Worm (Caenorhabditis elegans): ENCODE measurements around the gene mel-11.

Gene mel-11

DNA sequence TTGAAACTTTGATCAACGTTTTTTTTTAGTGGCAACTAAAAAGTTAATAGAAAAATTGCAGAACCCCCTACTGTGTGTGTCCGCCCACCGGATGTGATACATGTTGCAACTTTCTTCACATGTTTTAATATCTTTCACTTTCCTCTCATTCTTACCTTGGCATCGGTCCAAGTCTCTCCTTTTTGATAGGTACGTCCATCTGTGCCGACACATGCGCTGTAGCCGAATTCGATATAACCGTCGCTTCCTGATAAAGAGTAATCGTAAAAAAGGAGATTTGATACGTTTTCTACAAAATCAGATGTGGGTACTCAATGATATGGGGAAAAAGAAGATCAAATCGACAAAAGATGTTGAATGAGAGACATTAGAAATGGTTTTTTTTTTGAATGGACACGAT, 13.2 kb upstream of the mel-11 start:
- no peak for TF ChIP-seq lsy-2 (tag; optimal IDR thresholded peaks at IDR 0.05)
- peak; percentile 37 for TF ChIP-seq blmp-1 (tag; optimal IDR thresholded peaks at IDR 0.05; ENCODE audit: insufficient read depth)
- TF ChIP-seq sem-4 (tag; optimal IDR thresholded peaks at IDR 0.05) = no peak
- TF ChIP-seq sma-9 (GFP tag; optimal IDR thresholded peaks at IDR 0.05) = peak; percentile 45
- no peak for TF ChIP-seq sma-9 (tag; optimal IDR thresholded peaks at IDR 0.05)

DNA sequence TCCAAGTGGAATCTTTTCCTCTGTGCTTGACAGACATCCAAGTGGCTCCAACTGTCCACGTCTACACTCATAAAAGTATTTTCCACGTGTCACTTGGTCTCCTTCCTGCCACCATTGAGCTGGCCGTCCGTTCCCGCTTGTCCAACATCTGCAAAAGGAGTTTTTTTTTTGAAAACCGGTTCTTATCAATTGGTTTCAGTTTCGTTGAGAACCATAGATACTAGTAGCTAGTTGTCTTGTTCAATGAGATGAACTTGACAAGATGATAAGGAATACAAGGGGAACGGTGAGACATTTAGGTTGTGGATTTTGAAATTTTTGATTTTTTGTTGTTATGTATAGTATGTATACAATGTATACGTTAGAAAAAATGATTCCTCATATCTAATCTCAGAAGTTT, 12.5 kb upstream of the mel-11 start:
- no peak for TF ChIP-seq elt-1 (tag; optimal IDR thresholded peaks at IDR 0.05)
- no peak for TF ChIP-seq egl-27 (tag; optimal IDR thresholded peaks at IDR 0.05)
- TF ChIP-seq lin-13 (GFP tag; optimal IDR thresholded peaks at IDR 0.05) = no peak
- no peak for TF ChIP-seq nhr-6 (tag; optimal IDR thresholded peaks at IDR 0.05)
- TF ChIP-seq nhr-77 (tag; optimal IDR thresholded peaks at IDR 0.05) = no peak
- TF ChIP-seq gmeb-1 (tag; optimal IDR thresholded peaks at IDR 0.05) = no peak
- TF ChIP-seq ztf-11 (tag; optimal IDR thresholded peaks at IDR 0.05) = no peak
- TF ChIP-seq unc-62 (GFP tag; optimal IDR thresholded peaks at IDR 0.05) = no peak
- no peak for TF ChIP-seq nhr-11 (tag; optimal IDR thresholded peaks at IDR 0.05)
- no peak for TF ChIP-seq snpc-4 (tag; optimal IDR thresholded peaks at IDR 0.05)
- no peak for TF ChIP-seq R02D3.7 (tag; optimal IDR thresholded peaks at IDR 0.05)
- TF ChIP-seq ceh-16 (tag; optimal IDR thresholded peaks at IDR 0.05) = no peak
- no peak for TF ChIP-seq C34F6.9 (tag; optimal IDR thresholded peaks at IDR 0.05)
- no peak for TF ChIP-seq blmp-1 (tag; optimal IDR thresholded peaks at IDR 0.05; ENCODE audit: insufficient read depth)
- TF ChIP-seq lsy-2 (tag; optimal IDR thresholded peaks at IDR 0.05) = no peak
- TF ChIP-seq ama-1 (optimal IDR thresholded peaks at IDR 0.05) = no peak

DNA sequence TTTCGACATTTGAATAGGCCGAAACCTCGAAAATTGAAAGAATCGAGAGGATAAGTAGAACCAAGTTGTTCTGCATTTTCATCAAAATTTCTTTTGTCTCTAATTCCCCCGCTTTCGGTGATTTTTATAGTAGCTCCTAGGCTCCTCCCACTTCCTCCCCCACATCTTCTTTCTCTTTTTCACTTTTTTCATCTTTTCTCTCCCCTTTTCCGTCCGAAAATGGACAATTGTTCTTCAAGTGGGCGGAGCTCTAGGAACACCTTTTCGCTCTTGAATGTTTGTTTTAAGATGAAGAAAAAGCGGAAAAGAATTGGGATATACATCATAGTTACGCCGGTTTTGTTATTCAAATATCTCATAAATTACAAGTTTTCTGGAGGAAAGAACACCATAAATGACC, 11.8 kb upstream of the mel-11 start, which contains the start of gene F42A8.1:
Gene F42A8.1, minus strand, starts transcription at position 101 of the 400 bp plus-strand sequence.
- no peak for TF ChIP-seq mab-5 (tag; optimal IDR thresholded peaks at IDR 0.05)
- TF ChIP-seq blmp-1 (tag; optimal IDR thresholded peaks at IDR 0.05; ENCODE audit: insufficient read depth) = no peak
- no peak for TF ChIP-seq F13H6.1 (tag; optimal IDR thresholded peaks at IDR 0.05)
- no peak for TF ChIP-seq zag-1 (tag; optimal IDR thresholded peaks at IDR 0.05)
- TF ChIP-seq unc-55 (GFP tag; optimal IDR thresholded peaks at IDR 0.05) = no peak
- no peak for TF ChIP-seq nhr-6 (tag; optimal IDR thresholded peaks at IDR 0.05)
- no peak for TF ChIP-seq sma-3 (GFP tag; optimal IDR thresholded peaks at IDR 0.05)
- no peak for TF ChIP-seq R02D3.7 (tag; optimal IDR thresholded peaks at IDR 0.05)
- no peak for TF ChIP-seq C34F6.9 (tag; optimal IDR thresholded peaks at IDR 0.05)
- no peak for TF ChIP-seq peb-1 (tag; optimal IDR thresholded peaks at IDR 0.05)
- no peak for TF ChIP-seq ceh-82 (tag; optimal IDR thresholded peaks at IDR 0.05)
- TF ChIP-seq sem-4 (tag; optimal IDR thresholded peaks at IDR 0.05) = no peak
- no peak for TF ChIP-seq mbf-1 (tag; optimal IDR thresholded peaks at IDR 0.05)
- TF ChIP-seq ama-1 (optimal IDR thresholded peaks at IDR 0.05) = no peak
- no peak for TF ChIP-seq mdl-1 (tag; optimal IDR thresholded peaks at IDR 0.05)
- TF ChIP-seq unc-39 (tag; optimal IDR thresholded peaks at IDR 0.05) = no peak

DNA sequence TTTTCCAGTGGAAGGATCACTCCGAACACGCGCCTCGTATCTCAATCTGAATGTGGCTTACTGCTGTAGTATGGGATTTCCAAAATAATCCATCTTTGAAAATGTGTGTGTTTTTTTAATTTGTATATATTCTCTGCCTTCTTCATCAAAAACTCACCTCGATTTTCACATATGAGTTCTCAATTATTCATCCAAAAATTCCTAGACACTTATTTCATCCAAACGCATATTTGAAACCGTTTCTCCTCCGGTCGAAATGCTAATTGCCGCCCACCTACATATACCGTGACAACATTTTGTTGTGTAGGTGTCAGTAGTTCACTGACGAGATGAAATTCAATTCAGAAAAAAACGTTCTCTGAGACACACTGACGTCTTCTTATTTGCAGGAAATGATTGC, 10.9 kb upstream of the mel-11 start:
- TF ChIP-seq sem-4 (tag; optimal IDR thresholded peaks at IDR 0.05) = no peak
- no peak for TF ChIP-seq lin-11 (tag; optimal IDR thresholded peaks at IDR 0.05)
- TF ChIP-seq F13H6.1 (tag; optimal IDR thresholded peaks at IDR 0.05) = no peak
- TF ChIP-seq elt-3 (tag; optimal IDR thresholded peaks at IDR 0.05) = no peak
- TF ChIP-seq nhr-6 (tag; optimal IDR thresholded peaks at IDR 0.05) = no peak

DNA sequence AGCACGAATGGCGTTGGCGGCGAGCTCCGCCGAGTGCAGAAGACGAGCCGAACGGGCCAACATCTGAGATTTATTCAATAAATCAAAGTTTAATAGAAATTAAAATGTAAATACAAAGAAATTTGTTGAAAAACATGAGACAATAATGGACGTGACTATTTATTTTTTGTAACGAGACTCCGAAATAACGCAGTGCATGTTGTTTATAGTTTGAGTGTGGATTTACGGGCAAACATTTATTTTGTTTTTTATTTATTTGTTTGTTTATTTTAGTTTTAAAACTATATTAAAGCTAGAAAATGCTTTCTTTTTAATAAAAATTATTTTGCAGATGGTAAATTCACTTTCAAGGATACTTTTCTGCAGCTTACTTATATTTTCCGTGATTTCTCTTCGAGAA, 5.7 kb upstream of the mel-11 start, which contains the start of the genes sdhb-1 and cup-15:
Gene sdhb-1, minus strand, starts transcription at position 63 of the 400 bp plus-strand sequence.
Gene cup-15, plus strand, starts transcription at position 332 of the 400 bp plus-strand sequence.
- peak; percentile 38 for TF ChIP-seq C34F6.9 (tag; optimal IDR thresholded peaks at IDR 0.05)
- no peak for TF ChIP-seq unc-39 (tag; optimal IDR thresholded peaks at IDR 0.05)
- TF ChIP-seq lin-13 (GFP tag; optimal IDR thresholded peaks at IDR 0.05) = no peak
- TF ChIP-seq unc-55 (GFP tag; optimal IDR thresholded peaks at IDR 0.05) = peak; percentile 57
- no peak for TF ChIP-seq snpc-4 (tag; optimal IDR thresholded peaks at IDR 0.05)
- TF ChIP-seq R02D3.7 (tag; optimal IDR thresholded peaks at IDR 0.05) = peak; percentile 40
- TF ChIP-seq lsy-2 (tag; optimal IDR thresholded peaks at IDR 0.05) = peak in 1 of 2 experiments; percentile 47

DNA sequence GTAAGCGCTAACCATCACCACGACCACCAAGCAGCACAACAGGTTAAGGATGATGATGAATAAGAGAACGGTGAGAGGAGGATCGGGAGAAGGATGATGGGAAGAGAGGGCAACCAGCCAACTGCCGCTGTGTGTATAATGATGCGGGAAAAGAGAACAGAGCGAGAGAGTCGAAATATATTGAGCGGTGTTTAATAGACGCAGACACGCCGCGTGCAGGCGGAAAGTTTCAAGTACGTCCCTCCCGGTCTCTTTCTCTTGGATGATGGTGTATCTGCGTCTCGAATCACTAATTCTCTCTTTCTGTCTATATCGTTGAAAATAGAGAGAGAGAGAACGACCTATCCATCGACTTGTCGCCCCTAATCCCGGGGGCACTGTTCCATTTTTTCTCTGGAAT, 1.6 kb upstream of the mel-11 start:
- TF ChIP-seq unc-55 (GFP tag; optimal IDR thresholded peaks at IDR 0.05) (peak; percentile 51), nhr-129 (tag; optimal IDR thresholded peaks at IDR 0.05) (peak; percentile 75), blmp-1 (tag; optimal IDR thresholded peaks at IDR 0.05; ENCODE audit: insufficient read depth) (peak; percentile 58), snpc-4 (tag; optimal IDR thresholded peaks at IDR 0.05) (no peak), zag-1 (tag; optimal IDR thresholded peaks at IDR 0.05) (peak; percentile 17), nhr-25 (tag; optimal IDR thresholded peaks at IDR 0.05) (peak; percentile 38), ztf-1 (GFP tag; conservative IDR thresholded peaks at IDR 0.05) (no peak), R02D3.7 (tag; optimal IDR thresholded peaks at IDR 0.05) (no peak), C34F6.9 (tag; optimal IDR thresholded peaks at IDR 0.05) (peak; percentile 52), egl-27 (tag; optimal IDR thresholded peaks at IDR 0.05) (peak; percentile 75), elt-1 (tag; optimal IDR thresholded peaks at IDR 0.05) (no peak), nhr-6 (tag; optimal IDR thresholded peaks at IDR 0.05) (no peak), sem-4 (tag; optimal IDR thresholded peaks at IDR 0.05) (peak; percentile 57), mdl-1 (tag; optimal IDR thresholded peaks at IDR 0.05) (peak; percentile 44 to 58), F13H6.1 (tag; optimal IDR thresholded peaks at IDR 0.05) (peak; percentile 72), lin-11 (tag; optimal IDR thresholded peaks at IDR 0.05) (no peak), nhr-21 (tag; optimal IDR thresholded peaks at IDR 0.05) (peak; percentile 37), sma-3 (GFP tag; optimal IDR thresholded peaks at IDR 0.05) (peak; percentile 38), fos-1 (tag; optimal IDR thresholded peaks at IDR 0.05) (peak; percentile 45), sma-9 (GFP tag; optimal IDR thresholded peaks at IDR 0.05) (peak; percentile 84), sma-9 (tag; optimal IDR thresholded peaks at IDR 0.05) (no peak), mbf-1 (tag; optimal IDR thresholded peaks at IDR 0.05) (no peak), nhr-237 (tag; optimal IDR thresholded peaks at IDR 0.05) (no peak), lsy-2 (tag; optimal IDR thresholded peaks at IDR 0.05) (peak in 1 of 2 experiments; percentile 60), crh-2 (tag; optimal IDR thresholded peaks at IDR 0.05) (peak; percentile 28)
